Fruit fly (Drosophila melanogaster) whole organism, embryonic: ENCODE results near the gene SCaMC.
A peak's percentile ranks its signal among the peaks of the same experiment; 100 is the strongest.

ENCODE experiments used
- Adf1 ChIP-seq: fragments of 200-800 bp; sonication (Bioruptor generic); IDR thresholded peaks from 2 replicates; pipeline ENCODE4 v1.3.6; 2022; ENCODE audit warnings: missing biosample characterization, missing genetic modification characterization
- CG10462 ChIP-seq: fragments of 200-800 bp; sonication (Bioruptor generic); optimal IDR thresholded peaks from 2 replicates; lab custom pipeline; 2016; ENCODE audit warnings: missing biosample characterization, missing genetic modification characterization
- CG11695 ChIP-seq: fragments of 200-800 bp; sonication (Bioruptor generic); IDR thresholded peaks from 3 replicates; pipeline ENCODE4 v1.3.6; 2022; ENCODE audit warnings: missing biosample characterization, missing genetic modification characterization
- CG11723 ChIP-seq: fragments of 200-800 bp; sonication (Bioruptor generic); optimal IDR thresholded peaks from 2 replicates; lab custom pipeline; 2017; ENCODE audit warnings: missing biosample characterization, mild to moderate bottlenecking, missing genetic modification characterization
- CG12104 ChIP-seq: fragments of 200-800 bp; sonication (Bioruptor generic); optimal IDR thresholded peaks from 3 replicates; lab custom pipeline; 2016; ENCODE audit warnings: missing biosample characterization, missing genetic modification characterization
- CG13624 ChIP-seq: fragments of 200-800 bp; sonication (Bioruptor generic); optimal IDR thresholded peaks from 2 replicates; lab custom pipeline; 2016; ENCODE audit warnings: missing biosample characterization, missing genetic modification characterization
- CG1529 ChIP-seq: fragments of 200-800 bp; sonication (Bioruptor generic); optimal IDR thresholded peaks from 3 replicates; lab custom pipeline; 2018; ENCODE audit warnings: missing biosample characterization, missing genetic modification characterization
- CG15479 ChIP-seq: fragments of 200-800 bp; sonication (Bioruptor generic); optimal IDR thresholded peaks from 3 replicates; lab custom pipeline; 2019; ENCODE audit warnings: missing biosample characterization, mild to moderate bottlenecking, missing genetic modification characterization, moderate library complexity
- CG1647 ChIP-seq: fragments of 200-800 bp; sonication (Bioruptor generic); optimal IDR thresholded peaks from 3 replicates; lab custom pipeline; 2016; ENCODE audit warnings: missing biosample characterization, missing genetic modification characterization
- CG17385 ChIP-seq: fragments of 200-800 bp; sonication (Bioruptor generic); optimal IDR thresholded peaks from 3 replicates; lab custom pipeline; 2018; ENCODE audit warnings: missing biosample characterization, mild to moderate bottlenecking, missing genetic modification characterization
- CG17829 ChIP-seq: fragments of 200-800 bp; optimal IDR thresholded peaks from 2 replicates; lab custom pipeline; 2019; ENCODE audit warnings: missing biosample characterization, mild to moderate bottlenecking, missing genetic modification characterization, moderate library complexity
- CG18262 ChIP-seq: fragments of 200-800 bp; optimal IDR thresholded peaks from 3 replicates; lab custom pipeline; 2019; ENCODE audit warnings: missing biosample characterization, mild to moderate bottlenecking, missing genetic modification characterization, moderate library complexity
- CG2120 ChIP-seq: fragments of 200-800 bp; sonication (Bioruptor generic); optimal IDR thresholded peaks from 3 replicates; lab custom pipeline; 2016; ENCODE audit warnings: missing biosample characterization, missing genetic modification characterization
- CG3407 ChIP-seq: fragments of 200-800 bp; sonication (Bioruptor generic); optimal IDR thresholded peaks from 2 replicates; lab custom pipeline; 2018; ENCODE audit warnings: missing biosample characterization, mild to moderate bottlenecking, missing genetic modification characterization
- CG4404 ChIP-seq: fragments of 200-800 bp; sonication (Bioruptor generic); IDR thresholded peaks from 2 replicates; pipeline ENCODE4 v1.3.6; 2022; ENCODE audit warnings: missing biosample characterization, missing genetic modification characterization
- CG6683 ChIP-seq: fragments of 200-800 bp; sonication (Bioruptor generic); optimal IDR thresholded peaks from 2 replicates; lab custom pipeline; 2017; ENCODE audit warnings: missing biosample characterization, mild to moderate bottlenecking, missing genetic modification characterization, missing genetic modification reagents
- CG6765 ChIP-seq: fragments of 200-800 bp; sonication (Bioruptor generic); optimal IDR thresholded peaks from 3 replicates; lab custom pipeline; 2017; ENCODE audit warnings: missing biosample characterization, mild to moderate bottlenecking, missing genetic modification characterization
- CG7357 ChIP-seq: fragments of 200-800 bp; sonication (Bioruptor generic); IDR thresholded peaks from 3 replicates; pipeline ENCODE4 v1.3.6; 2022; ENCODE audit warnings: missing biosample characterization, missing genetic modification characterization
- CG8290 ChIP-seq, 3 experiments: fragments of 200-800 bp; sonication (Bioruptor generic); optimal IDR thresholded peaks; 2 replicates each; lab custom pipeline; 2016 to 2019; ENCODE audit warnings: missing biosample characterization in 3 of 3, missing genetic modification characterization in 3 of 3, mild to moderate bottlenecking in 2 of 3, moderate library complexity in 1 of 3
- CG8944 ChIP-seq: fragments of 200-800 bp; sonication (Bioruptor generic); optimal IDR thresholded peaks from 3 replicates; lab custom pipeline; 2016; ENCODE audit warnings: missing biosample characterization, missing genetic modification characterization
- CG9817 ChIP-seq: fragments of 200-800 bp; sonication (Bioruptor generic); optimal IDR thresholded peaks from 2 replicates; lab custom pipeline; 2018; ENCODE audit warnings: missing biosample characterization, mild to moderate bottlenecking, missing genetic modification characterization, moderate library complexity
- CG9876 ChIP-seq: fragments of 200-800 bp; sonication (Bioruptor generic); optimal IDR thresholded peaks from 2 replicates; lab custom pipeline; 2016; ENCODE audit warnings: missing biosample characterization, missing genetic modification characterization
- CoRest ChIP-seq: fragments of 200-800 bp; sonication (Bioruptor generic); optimal IDR thresholded peaks from 3 replicates; lab custom pipeline; 2018; ENCODE audit warnings: missing biosample characterization, mild to moderate bottlenecking, missing genetic modification characterization, moderate library complexity
- CrebB ChIP-seq: fragments of 200-800 bp; sonication (Bioruptor generic); optimal IDR thresholded peaks from 3 replicates; lab custom pipeline; 2018; ENCODE audit warnings: missing biosample characterization, mild to moderate bottlenecking, missing genetic modification characterization
- D19B ChIP-seq: fragments of 200-800 bp; sonication (Bioruptor generic); optimal IDR thresholded peaks from 2 replicates; lab custom pipeline; 2017; ENCODE audit warnings: missing biosample characterization, mild to moderate bottlenecking, missing genetic modification characterization
- Deaf1 ChIP-seq: fragments of 200-800 bp; optimal IDR thresholded peaks from 3 replicates; lab custom pipeline; 2019; ENCODE audit warnings: missing biosample characterization, mild to moderate bottlenecking, missing genetic modification characterization, moderate library complexity
- Dfd ChIP-seq, 2 experiments: fragments of >200 bp; optimal IDR thresholded peaks; 2 replicates each; lab custom pipeline; 2017; ENCODE audit warnings: missing biosample characterization in 2 of 2, missing genetic modification characterization in 2 of 2
- Doc3 ChIP-seq: fragments of 200-800 bp; sonication (Bioruptor generic); IDR thresholded peaks from 3 replicates; pipeline ENCODE4 v1.3.6; 2022; ENCODE audit warnings: missing biosample characterization, missing genetic modification characterization; ENCODE audit not compliant: partially characterized antibody
- Fer2 ChIP-seq: fragments of 200-800 bp; sonication (Bioruptor generic); optimal IDR thresholded peaks from 2 replicates; lab custom pipeline; 2018; ENCODE audit warnings: missing biosample characterization, mild to moderate bottlenecking, missing genetic modification characterization, moderate library complexity
- Max ChIP-seq: fragments of 200-800 bp; sonication (Bioruptor generic); optimal IDR thresholded peaks from 2 replicates; lab custom pipeline; 2016; ENCODE audit warnings: missing biosample characterization, mild to moderate bottlenecking, missing genetic modification characterization
- Myb ChIP-seq: fragments of 200-800 bp; sonication (Bioruptor generic); optimal IDR thresholded peaks from 2 replicates; lab custom pipeline; 2016; ENCODE audit warnings: missing biosample characterization, missing genetic modification characterization
- Ravus ChIP-seq: fragments of 200-800 bp; sonication (Bioruptor generic); IDR thresholded peaks from 2 replicates; pipeline ENCODE4 v1.3.6; 2022; ENCODE audit warnings: missing biosample characterization, missing genetic modification characterization
- Sox100B ChIP-seq: fragments of 200-800 bp; sonication (Bioruptor generic); optimal IDR thresholded peaks from 3 replicates; lab custom pipeline; 2018; ENCODE audit warnings: missing biosample characterization, mild to moderate bottlenecking, missing genetic modification characterization
- Sox102F ChIP-seq: fragments of 200-800 bp; sonication (Bioruptor generic); optimal IDR thresholded peaks from 2 replicates; lab custom pipeline; 2018; ENCODE audit warnings: missing biosample characterization, mild to moderate bottlenecking, missing genetic modification characterization, moderate library complexity
- Spps ChIP-seq: fragments of 200-800 bp; sonication (Bioruptor generic); optimal IDR thresholded peaks from 2 replicates; lab custom pipeline; 2018; ENCODE audit warnings: missing biosample characterization, mild to moderate bottlenecking, missing genetic modification characterization
- Sry-β ChIP-seq: fragments of 200-800 bp; sonication (Bioruptor generic); optimal IDR thresholded peaks from 2 replicates; lab custom pipeline; 2018; ENCODE audit warnings: missing biosample characterization, mild to moderate bottlenecking, missing genetic modification characterization, moderate library complexity
- Ssrp ChIP-seq: fragments of 200-800 bp; sonication (Bioruptor generic); optimal IDR thresholded peaks from 2 replicates; lab custom pipeline; 2018; ENCODE audit warnings: missing biosample characterization, mild to moderate bottlenecking, missing genetic modification characterization, moderate library complexity
- disco-r ChIP-seq: fragments of 200-800 bp; sonication (Bioruptor generic); optimal IDR thresholded peaks from 2 replicates; lab custom pipeline; 2016; ENCODE audit warnings: missing biosample characterization, missing genetic modification characterization
- esg ChIP-seq: fragments of 200-800 bp; sonication (Bioruptor generic); conservative IDR thresholded peaks from 2 replicates; pipeline ENCODE4 v1.3.6; 2022; ENCODE audit warnings: missing biosample characterization, missing genetic modification characterization
- fd102C ChIP-seq: fragments of 200-800 bp; sonication (Bioruptor generic); optimal IDR thresholded peaks from 2 replicates; lab custom pipeline; 2018; ENCODE audit warnings: missing biosample characterization, mild to moderate bottlenecking, missing genetic modification characterization, moderate library complexity
- gem ChIP-seq: fragments of 200-800 bp; sonication (Bioruptor generic); optimal IDR thresholded peaks from 2 replicates; lab custom pipeline; 2019; ENCODE audit warnings: missing biosample characterization, mild to moderate bottlenecking, missing genetic modification characterization, moderate library complexity
- hth ChIP-seq: fragments of >200 bp; optimal IDR thresholded peaks from 2 replicates; lab custom pipeline; 2017; ENCODE audit warnings: inconsistent platforms
- org-1 ChIP-seq: fragments of 200-800 bp; sonication (Bioruptor generic); optimal IDR thresholded peaks from 2 replicates; lab custom pipeline; 2017; ENCODE audit warnings: missing biosample characterization, missing genetic modification characterization
- pfk ChIP-seq: fragments of 200-800 bp; sonication (Bioruptor generic); optimal IDR thresholded peaks from 2 replicates; lab custom pipeline; 2018; ENCODE audit warnings: missing biosample characterization, mild to moderate bottlenecking, missing genetic modification characterization, moderate library complexity
- pros ChIP-seq: fragments of 200-800 bp; sonication (Bioruptor generic); optimal IDR thresholded peaks from 3 replicates; lab custom pipeline; 2019; ENCODE audit warnings: missing biosample characterization, mild to moderate bottlenecking, missing genetic modification characterization, moderate library complexity
- ranshi ChIP-seq: fragments of 200-800 bp; sonication (Bioruptor generic); IDR thresholded peaks from 2 replicates; pipeline ENCODE4 v1.3.6; 2022; ENCODE audit warnings: missing biosample characterization, missing genetic modification characterization
- shn ChIP-seq: fragments of 200-800 bp; sonication (Bioruptor generic); optimal IDR thresholded peaks from 3 replicates; lab custom pipeline; 2016; ENCODE audit warnings: missing biosample characterization, missing genetic modification characterization
- sisA ChIP-seq: fragments of 200-800 bp; sonication (Bioruptor generic); IDR thresholded peaks from 2 replicates; pipeline ENCODE4 v1.3.6; 2022; ENCODE audit warnings: missing biosample characterization, missing genetic modification characterization
- tx ChIP-seq: fragments of 200-800 bp; sonication (Bioruptor generic); optimal IDR thresholded peaks from 2 replicates; lab custom pipeline; 2016; ENCODE audit warnings: missing biosample characterization, missing genetic modification characterization
- zfh1 ChIP-seq: fragments of 200-800 bp; sonication (Bioruptor generic); IDR thresholded peaks from 3 replicates; pipeline ENCODE4 v1.3.6; 2022; ENCODE audit warnings: missing biosample characterization, missing genetic modification characterization

Gene SCaMC

DNA sequence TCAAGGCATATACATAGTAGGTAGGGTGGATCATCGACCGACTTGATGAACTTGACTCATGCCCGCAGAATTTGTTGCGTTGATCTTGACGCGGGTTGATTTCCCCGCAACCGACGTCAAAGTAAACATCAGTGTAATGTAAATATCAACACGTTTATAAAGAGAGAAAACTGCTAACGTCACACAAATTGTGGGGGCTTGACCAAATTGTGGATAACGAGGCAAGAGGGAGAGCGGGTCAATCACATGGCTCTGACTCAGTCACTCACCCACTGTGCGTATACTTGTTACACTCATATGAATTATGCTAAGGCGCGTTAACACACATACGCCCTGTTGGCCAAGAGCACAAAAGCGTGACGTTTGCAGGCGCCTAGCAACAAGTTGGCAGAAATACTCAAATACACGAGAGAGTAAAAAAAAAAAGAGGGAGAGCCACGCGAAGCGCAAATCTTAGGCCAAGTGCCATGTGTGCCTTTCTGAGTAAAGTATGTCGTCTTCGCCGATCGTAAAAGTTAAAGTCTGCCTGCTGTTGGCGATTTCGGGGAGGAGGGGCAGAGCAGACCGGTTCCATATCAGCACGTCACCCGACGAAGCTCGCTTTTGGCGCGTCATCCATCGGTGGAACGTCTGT, 7.5 kb downstream of the SCaMC start (continued):
- TF ChIP-seq CG2120 (peak; percentile 92), Sox102F (GFP tag; lab: Kevin White, UChicago) (peak; percentile 87), CG17385 (GFP tag; lab: Kevin White, UChicago) (peak; percentile 87), CG1647 (GFP tag; lab: Kevin White, UChicago) (peak; percentile 95), CG15479 (GFP tag; lab: Kevin White, UChicago) (no peak), org-1 (GFP tag; lab: Kevin White, UChicago) (peak; percentile 90), Ssrp (peak; percentile 3), Sry-β (no peak), Doc3 (GFP tag; lab: Robert Waterston, UW) (no peak), Ravus (GFP tag; lab: Robert Waterston, UW) (peak; percentile 72), shn (GFP tag; lab: Kevin White, UChicago) (peak; percentile 81), Myb (GFP tag; lab: Kevin White, UChicago) (peak; percentile 65), D19B (GFP tag; lab: Kevin White, UChicago) (peak; percentile 81), CrebB (peak; percentile 97), CG13624 (GFP tag; lab: Kevin White, UChicago) (peak; percentile 91), CG8944 (peak; percentile 89), hth (no peak), CG9817 (tag; lab: Kevin White, UChicago) (peak; percentile 81), tx (GFP tag; lab: Kevin White, UChicago) (peak; percentile 89), CG7357 (GFP tag; lab: Robert Waterston, UW) (peak; percentile 62; the same call in 1 of the 3 replicates), CG3407 (GFP tag; lab: Kevin White, UChicago) (peak; percentile 89), zfh1 (GFP tag; lab: Robert Waterston, UW) (peak; percentile 81), pros (GFP tag; lab: Kevin White, UChicago) (peak; percentile 95), CG11695 (peak; percentile 94), CG17829 (tag; lab: Kevin White, UChicago) (peak; percentile 22), CG10462 (peak; percentile 67), fd102C (no peak), CG12104 (peak; percentile 80), pfk (GFP tag; lab: Kevin White, UChicago) (peak; percentile 80), CG9876 (GFP tag; lab: Kevin White, UChicago) (peak; percentile 90), Dfd (GFP tag; optimal IDR thresholded peaks at IDR 0.05; lab: Kevin White, UChicago) (no peak), CG1529 (GFP tag; lab: Kevin White, UChicago) (peak; percentile 84), CG6765 (GFP tag; lab: Kevin White, UChicago) (peak; percentile 93), gem (tag; lab: Kevin White, UChicago) (peak; percentile 79), CoRest (tag; lab: Kevin White, UChicago) (peak; percentile 78), Deaf1 (tag; lab: Kevin White, UChicago) (peak; percentile 85), CG8290 (GFP tag; optimal IDR thresholded peaks at IDR 0.05; lab: Kevin White, UChicago) (peak; percentile 73), CG8290 (tag; optimal IDR thresholded peaks at IDR 0.05; lab: Kevin White, UChicago) (peak; percentile 61 to 98), esg (GFP tag; lab: Robert Waterston, UW) (peak; percentile 28; the same call in 1 of the 2 replicates), CG4404 (GFP tag; lab: Robert Waterston, UW) (no peak), sisA (GFP tag; lab: Robert Waterston, UW) (peak; percentile 43), CG6683 (GFP tag; lab: Kevin White, UChicago) (peak; percentile 93), CG18262 (no peak), Sox100B (GFP tag; lab: Kevin White, UChicago) (peak; percentile 89), Spps (tag; lab: Kevin White, UChicago) (peak; percentile 15), ranshi (GFP tag; lab: Robert Waterston, UW) (peak; percentile 93), Max (GFP tag; lab: Kevin White, UChicago) (peak; percentile 86), disco-r (GFP tag; lab: Kevin White, UChicago) (peak; percentile 91), Adf1 (GFP tag; lab: Robert Waterston, UW) (peak; percentile 86), Fer2 (tag; lab: Kevin White, UChicago) (peak; percentile 90), CG11723 (GFP tag; lab: Kevin White, UChicago) (peak; percentile 84)
